Worm (Caenorhabditis elegans) whole organism, L3 larva: ENCODE data around the gene orc-3.
"Not testable (repeated sequence)": the region's sequence is repeated elsewhere in the genome, so short reads cannot be mapped to it uniquely, and the experiment has no call there.

Experiments used
- aly-2 ChIP-seq: fragments of 150-350 bp; optimal IDR thresholded peaks from 2 replicates; lab custom pipeline; 2014; ENCODE audit warnings: missing biosample characterization, missing genetic modification characterization
- ceh-82 ChIP-seq: fragments of 150-350 bp; optimal IDR thresholded peaks from 2 replicates; lab custom pipeline; 2014; ENCODE audit warnings: missing biosample characterization, missing genetic modification characterization
- ceh-9 ChIP-seq: sonication (generic microtip); optimal IDR thresholded peaks from 2 replicates; lab custom pipeline; 2018; ENCODE audit warnings: missing biosample characterization, missing genetic modification characterization
- jun-1 ChIP-seq: fragments of 150-350 bp; optimal IDR thresholded peaks from 2 replicates; lab custom pipeline; 2014; ENCODE audit warnings: missing biosample characterization, missing genetic modification reagents, missing genetic modification characterization
- lin-39 ChIP-seq: fragments of 150-350 bp; optimal IDR thresholded peaks from 2 replicates; lab custom pipeline; 2018; ENCODE audit warnings: missing biosample characterization, missing genetic modification reagents, missing genetic modification characterization
- nhr-76 ChIP-seq: fragments of 150-350 bp; sonication (generic microtip); optimal IDR thresholded peaks from 5 replicates; lab custom pipeline; 2014; ENCODE audit warnings: missing biosample characterization, missing genetic modification characterization
- sea-2 ChIP-seq: fragments of 150-350 bp; sonication (generic microtip); optimal IDR thresholded peaks from 4 replicates; lab custom pipeline; 2014; ENCODE audit warnings: missing biosample characterization, missing genetic modification reagents, missing genetic modification characterization
- tbx-2 ChIP-seq: sonication (generic microtip); optimal IDR thresholded peaks from 2 replicates; lab custom pipeline; 2016; ENCODE audit warnings: mild to moderate bottlenecking, missing genetic modification characterization, missing compliant biosample characterization
- unc-62 ChIP-seq: fragments of 150-350 bp; sonication (generic microtip); optimal IDR thresholded peaks from 4 replicates; lab custom pipeline; 2014; ENCODE audit warnings: missing biosample characterization, missing genetic modification reagents, missing genetic modification characterization

DNA sequence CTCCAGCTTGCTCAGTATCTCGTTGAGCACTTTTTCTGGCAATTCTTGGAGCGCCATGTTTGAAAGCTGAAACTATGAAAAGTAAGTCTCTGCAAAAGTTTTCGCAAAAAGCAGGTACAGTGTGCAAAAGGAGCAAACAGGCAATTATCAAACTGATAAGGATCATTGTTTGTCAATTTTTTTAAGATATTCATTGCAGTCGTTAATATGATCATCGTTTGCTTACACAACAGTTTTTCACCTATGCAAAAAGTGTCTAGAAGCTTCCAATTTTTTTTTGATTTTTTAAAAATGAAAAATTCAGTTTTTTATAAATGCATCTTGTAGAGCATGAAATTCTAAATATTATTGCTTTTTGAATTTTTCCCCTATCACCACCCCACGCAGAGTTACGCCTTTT is 50.4 kb downstream of the orc-3 start, which contains the start of gene fbxa-78:
- TF ChIP-seq unc-62 (GFP tag; lab: Kevin White, UChicago); tbx-2; ceh-82; sea-2; ceh-9; aly-2 (tag; lab: Kevin White, UChicago); jun-1 (tag; lab: Kevin White, UChicago); nhr-76; lin-39: not testable (repeated sequence)
